Fruit fly (Drosophila melanogaster) whole organism, embryonic: Measurements from ENCODE around the gene kel.

Experiments
- Atf3 ChIP-seq: fragments of 200-800 bp; sonication (Bioruptor generic); optimal IDR thresholded peaks from 3 replicates; lab custom pipeline; 2016; ENCODE audit warnings: missing biosample characterization, missing genetic modification characterization
- Bteb2 ChIP-seq: fragments of 200-800 bp; sonication (Bioruptor generic); optimal IDR thresholded peaks from 2 replicates; lab custom pipeline; 2016; ENCODE audit warnings: missing biosample characterization, missing genetic modification characterization
- CG10979 ChIP-seq: fragments of 200-800 bp; sonication (Bioruptor generic); optimal IDR thresholded peaks from 2 replicates; lab custom pipeline; 2018; ENCODE audit warnings: missing biosample characterization, mild to moderate bottlenecking, missing genetic modification characterization, moderate library complexity
- CG11696 ChIP-seq: fragments of 200-800 bp; sonication (Bioruptor generic); IDR thresholded peaks from 2 replicates; pipeline ENCODE4 v1.3.6; 2022; ENCODE audit warnings: missing biosample characterization, missing genetic modification characterization
- CG15479 ChIP-seq: fragments of 200-800 bp; sonication (Bioruptor generic); optimal IDR thresholded peaks from 3 replicates; lab custom pipeline; 2019; ENCODE audit warnings: missing biosample characterization, mild to moderate bottlenecking, missing genetic modification characterization, moderate library complexity
- CG16779 ChIP-seq: fragments of 200-800 bp; sonication (Bioruptor generic); IDR thresholded peaks from 2 replicates; pipeline ENCODE4 v1.3.6; 2022; ENCODE audit warnings: missing biosample characterization, missing genetic modification characterization
- CG17568 ChIP-seq: fragments of 200-800 bp; sonication (Bioruptor generic); optimal IDR thresholded peaks from 2 replicates; lab custom pipeline; 2018; ENCODE audit warnings: missing biosample characterization, mild to moderate bottlenecking, missing genetic modification characterization, moderate library complexity
- CG30431 ChIP-seq: fragments of 200-800 bp; sonication (Bioruptor generic); optimal IDR thresholded peaks from 2 replicates; lab custom pipeline; 2017; ENCODE audit warnings: missing biosample characterization, missing genetic modification characterization
- CG31365 ChIP-seq: fragments of 200-800 bp; sonication (Bioruptor generic); optimal IDR thresholded peaks from 2 replicates; lab custom pipeline; 2018; ENCODE audit warnings: missing biosample characterization, mild to moderate bottlenecking, missing genetic modification characterization
- CG31441 ChIP-seq: fragments of 200-800 bp; sonication (Bioruptor generic); IDR thresholded peaks from 2 replicates; pipeline ENCODE4 v1.3.6; 2022; ENCODE audit warnings: missing biosample characterization, missing genetic modification characterization
- CG3163 ChIP-seq: fragments of 200-800 bp; sonication (Bioruptor generic); optimal IDR thresholded peaks from 3 replicates; lab custom pipeline; 2016; ENCODE audit warnings: missing biosample characterization, missing genetic modification characterization
- CG32772 ChIP-seq: fragments of 200-800 bp; sonication (Bioruptor generic); IDR thresholded peaks from 2 replicates; pipeline ENCODE4 v1.3.6; 2022; ENCODE audit warnings: missing biosample characterization, missing genetic modification characterization
- CG3838 ChIP-seq: fragments of 200-800 bp; sonication (Bioruptor generic); optimal IDR thresholded peaks from 3 replicates; lab custom pipeline; 2016; ENCODE audit warnings: missing biosample characterization, missing genetic modification characterization
- CG5953 ChIP-seq: fragments of 200-800 bp; sonication (Bioruptor generic); IDR thresholded peaks from 2 replicates; pipeline ENCODE4 v1.3.6; 2022; ENCODE audit warnings: missing biosample characterization, missing genetic modification characterization
- CG6683 ChIP-seq: fragments of 200-800 bp; sonication (Bioruptor generic); optimal IDR thresholded peaks from 2 replicates; lab custom pipeline; 2017; ENCODE audit warnings: missing biosample characterization, mild to moderate bottlenecking, missing genetic modification characterization, missing genetic modification reagents
- CG6854 ChIP-seq: fragments of 200-800 bp; sonication (Bioruptor generic); optimal IDR thresholded peaks from 3 replicates; lab custom pipeline; 2017; ENCODE audit warnings: missing biosample characterization, mild to moderate bottlenecking, missing genetic modification characterization
- CG7556 ChIP-seq: fragments of 200-800 bp; sonication (Bioruptor generic); optimal IDR thresholded peaks from 2 replicates; lab custom pipeline; 2017; ENCODE audit warnings: missing biosample characterization, mild to moderate bottlenecking, missing genetic modification characterization
- CG8359 ChIP-seq: fragments of 200-800 bp; sonication (Bioruptor generic); optimal IDR thresholded peaks from 2 replicates; lab custom pipeline; 2017; ENCODE audit warnings: missing biosample characterization, mild to moderate bottlenecking, missing genetic modification characterization, borderline replicate concordance
- CG9876 ChIP-seq: fragments of 200-800 bp; sonication (Bioruptor generic); optimal IDR thresholded peaks from 2 replicates; lab custom pipeline; 2016; ENCODE audit warnings: missing biosample characterization, missing genetic modification characterization
- CHES-1-like ChIP-seq: fragments of 200-800 bp; sonication (Bioruptor generic); optimal IDR thresholded peaks from 2 replicates; lab custom pipeline; 2016; ENCODE audit warnings: missing biosample characterization, missing genetic modification characterization
- Dad ChIP-seq: fragments of 200-800 bp; sonication (Bioruptor generic); optimal IDR thresholded peaks from 3 replicates; lab custom pipeline; 2016; ENCODE audit warnings: missing biosample characterization, missing genetic modification characterization
- Drgx ChIP-seq: fragments of 200-800 bp; sonication (Bioruptor generic); IDR thresholded peaks from 2 replicates; pipeline ENCODE4 v1.3.6; 2022; ENCODE audit warnings: missing biosample characterization, missing genetic modification characterization
- GATAe ChIP-seq: fragments of 200-800 bp; sonication (Bioruptor generic); conservative IDR thresholded peaks from 2 replicates; pipeline ENCODE4 v1.3.6; 2022; ENCODE audit warnings: missing biosample characterization, missing genetic modification characterization
- Jarid2 ChIP-seq: fragments of 200-800 bp; sonication (Bioruptor generic); optimal IDR thresholded peaks from 3 replicates; lab custom pipeline; 2017; ENCODE audit warnings: mild to moderate bottlenecking, missing biosample characterization, missing genetic modification reagents, missing genetic modification characterization
- Lhr ChIP-seq: fragments of 200-800 bp; sonication (Bioruptor generic); optimal IDR thresholded peaks from 3 replicates; lab custom pipeline; 2017; ENCODE audit warnings: mild to moderate bottlenecking, missing biosample characterization, missing genetic modification reagents, missing genetic modification characterization
- NC2β ChIP-seq: fragments of 200-800 bp; sonication (Bioruptor generic); optimal IDR thresholded peaks from 2 replicates; lab custom pipeline; 2016; ENCODE audit warnings: missing biosample characterization, missing genetic modification characterization
- Sox102F ChIP-seq: fragments of 200-800 bp; sonication (Bioruptor generic); optimal IDR thresholded peaks from 2 replicates; lab custom pipeline; 2018; ENCODE audit warnings: missing biosample characterization, mild to moderate bottlenecking, missing genetic modification characterization, moderate library complexity
- Vsx1 ChIP-seq: fragments of 200-800 bp; sonication (Bioruptor generic); optimal IDR thresholded peaks from 2 replicates; lab custom pipeline; 2017; ENCODE audit warnings: missing biosample characterization, mild to moderate bottlenecking, missing genetic modification characterization, missing genetic modification reagents
- ash1 ChIP-seq: fragments of 200-800 bp; sonication (Bioruptor generic); optimal IDR thresholded peaks from 2 replicates; lab custom pipeline; 2018; ENCODE audit warnings: missing biosample characterization, mild to moderate bottlenecking, missing genetic modification characterization
- chif ChIP-seq, 2 experiments: fragments of 200-800 bp; sonication (Bioruptor generic); optimal IDR thresholded peaks; 3 replicates each; lab custom pipeline; 2016; ENCODE audit warnings: missing biosample characterization in 2 of 2, missing genetic modification characterization in 2 of 2
- corto ChIP-seq: fragments of 200-800 bp; sonication (Bioruptor generic); optimal IDR thresholded peaks from 2 replicates; lab custom pipeline; 2016; ENCODE audit warnings: missing biosample characterization, mild to moderate bottlenecking, missing genetic modification characterization, moderate library complexity
- disco-r ChIP-seq: fragments of 200-800 bp; sonication (Bioruptor generic); optimal IDR thresholded peaks from 2 replicates; lab custom pipeline; 2016; ENCODE audit warnings: missing biosample characterization, missing genetic modification characterization
- eve ChIP-seq, 2 experiments: fragments of >200 bp; optimal IDR thresholded peaks; 2 replicates each; lab custom pipeline; 2017; ENCODE audit warnings: missing biosample characterization in 2 of 2, missing genetic modification characterization in 2 of 2
- fru ChIP-seq: fragments of >200 bp; optimal IDR thresholded peaks from 2 replicates; lab custom pipeline; 2017
- gem ChIP-seq: fragments of 200-800 bp; sonication (Bioruptor generic); optimal IDR thresholded peaks from 2 replicates; lab custom pipeline; 2019; ENCODE audit warnings: missing biosample characterization, mild to moderate bottlenecking, missing genetic modification characterization, moderate library complexity
- hkb ChIP-seq, 2 experiments: fragments of 200-800 bp in 1 of 2; fragments of >200 bp in 1 of 2; sonication (Bioruptor generic) in 1 of 2; IDR thresholded peaks in 1 of 2; optimal IDR thresholded peaks in 1 of 2; 2 replicates each; pipeline versions ENCODE4 v1.3.6 to Lab custom; 2017 to 2022; ENCODE audit warnings: missing biosample characterization in 1 of 2, missing genetic modification characterization in 1 of 2
- lola ChIP-seq, 3 experiments: fragments of >200 bp in 2 of 3; fragments of 200-800 bp in 1 of 3; sonication (Bioruptor generic) in 1 of 3; optimal IDR thresholded peaks; 2 replicates each; lab custom pipeline; 2017 to 2019; ENCODE audit warnings: missing biosample characterization in 3 of 3, missing genetic modification characterization in 3 of 3, mild to moderate bottlenecking in 1 of 3, moderate library complexity in 1 of 3
- mam ChIP-seq: fragments of 200-800 bp; sonication (Bioruptor generic); optimal IDR thresholded peaks from 3 replicates; lab custom pipeline; 2016; ENCODE audit warnings: missing biosample characterization, missing genetic modification characterization
- odd ChIP-seq: fragments of 200-800 bp; sonication (Bioruptor generic); optimal IDR thresholded peaks from 2 replicates; lab custom pipeline; 2017; ENCODE audit warnings: missing biosample characterization, mild to moderate bottlenecking, missing genetic modification characterization
- onecut ChIP-seq: fragments of 200-800 bp; sonication (Bioruptor generic); IDR thresholded peaks from 2 replicates; pipeline ENCODE4 v1.3.6; 2022; ENCODE audit warnings: missing biosample characterization, missing genetic modification characterization
- scrt ChIP-seq: fragments of 200-800 bp; sonication (Bioruptor generic); optimal IDR thresholded peaks from 2 replicates; lab custom pipeline; 2018; ENCODE audit warnings: missing biosample characterization, mild to moderate bottlenecking, missing genetic modification characterization, moderate library complexity
- seq ChIP-seq: fragments of 200-800 bp; sonication (Bioruptor generic); IDR thresholded peaks from 2 replicates; pipeline ENCODE4 v1.3.6; 2022; ENCODE audit warnings: missing biosample characterization, missing genetic modification characterization
- slou ChIP-seq: fragments of 200-800 bp; sonication (Bioruptor generic); optimal IDR thresholded peaks from 3 replicates; lab custom pipeline; 2016; ENCODE audit warnings: missing biosample characterization, missing genetic modification characterization
- tll ChIP-seq, 2 experiments: fragments of 200-800 bp in 1 of 2; fragments of >200 bp in 1 of 2; sonication (Bioruptor generic) in 1 of 2; optimal IDR thresholded peaks; 2 replicates each; lab custom pipeline; 2017 to 2019; ENCODE audit warnings: missing biosample characterization in 2 of 2, missing genetic modification characterization in 2 of 2, mild to moderate bottlenecking in 1 of 2, moderate library complexity in 1 of 2
- ttk ChIP-seq: fragments of 200-800 bp; sonication (Bioruptor generic); IDR thresholded peaks from 2 replicates; pipeline ENCODE4 v2.1.2; 2022; ENCODE audit warnings: missing biosample characterization, missing genetic modification characterization
- vfl ChIP-seq: fragments of 200-800 bp; sonication (Bioruptor generic); optimal IDR thresholded peaks from 2 replicates; lab custom pipeline; 2016; ENCODE audit warnings: missing biosample characterization, missing genetic modification characterization
- wdn ChIP-seq: fragments of 200-800 bp; sonication (Bioruptor generic); IDR thresholded peaks from 2 replicates; pipeline ENCODE4 v1.3.6; 2022; ENCODE audit warnings: missing biosample characterization, missing genetic modification characterization
- z ChIP-seq: fragments of 200-800 bp; sonication (Bioruptor generic); IDR thresholded peaks from 3 replicates; pipeline ENCODE4 v1.3.6; 2022; ENCODE audit warnings: missing biosample characterization, missing genetic modification characterization
- zen2 ChIP-seq: fragments of 200-800 bp; sonication (Bioruptor generic); IDR thresholded peaks from 3 replicates; pipeline ENCODE4 v1.3.6; 2022; ENCODE audit warnings: missing biosample characterization, missing genetic modification characterization; ENCODE audit not compliant: partially characterized antibody

Gene kel

dm6 chr2L:18184648-18185243 lies 46.9 kb upstream of the kel start, which contains the start of gene Ptp36E (continued):
- no peak for TF ChIP-seq lola (GFP tag; optimal IDR thresholded peaks at IDR 0.05; lab: Kevin White, UChicago)
- no peak for TF ChIP-seq CG9876 (GFP tag; lab: Kevin White, UChicago)
- TF ChIP-seq CG7556 = peak; percentile 93
- peak; percentile 82 for TF ChIP-seq CG6683 (GFP tag; lab: Kevin White, UChicago)
- TF ChIP-seq corto (GFP tag; lab: Kevin White, UChicago) = no peak
- TF ChIP-seq wdn = 0 out of 2 replicates have a peak, but pooled peaks have one; percentile 24
- TF ChIP-seq ttk = peak; percentile 75
- no peak for TF ChIP-seq disco-r (GFP tag; lab: Kevin White, UChicago)
- peak; percentile 91 for TF ChIP-seq CG31441
- TF ChIP-seq slou (GFP tag; lab: Kevin White, UChicago) = peak; percentile 75
- TF ChIP-seq CG30431 = no peak
- TF ChIP-seq CG8359 (GFP tag; lab: Kevin White, UChicago) = peak; percentile 49
- TF ChIP-seq vfl = peak; percentile 29
- peak in 1 of 2 experiments; percentile 83 for TF ChIP-seq eve (GFP tag; optimal IDR thresholded peaks at IDR 0.05; lab: Kevin White, UChicago)
- peak; percentile 49; the same call in 1 of the 2 replicates for TF ChIP-seq CG11696 (GFP tag; lab: Robert Waterston, UW)
- TF ChIP-seq CG6854 (GFP tag; lab: Kevin White, UChicago) = peak; percentile 83
- peak; percentile 94 for TF ChIP-seq gem (tag; lab: Kevin White, UChicago)
- no peak for TF ChIP-seq CG10979
- TF ChIP-seq CG31365 (tag; lab: Kevin White, UChicago) = no peak
- TF ChIP-seq Drgx = peak; percentile 85
- peak; percentile 76 for TF ChIP-seq seq (GFP tag; lab: Robert Waterston, UW)
- peak; percentile 43; the same call in 1 of the 2 replicates for TF ChIP-seq CG5953 (GFP tag; lab: Robert Waterston, UW)
- no peak for TF ChIP-seq NC2β
- peak; percentile 78 for TF ChIP-seq Vsx1 (GFP tag; lab: Kevin White, UChicago)
- 0 out of 2 replicates have a peak, but pooled peaks have one; percentile 46 for TF ChIP-seq CG16779 (GFP tag; lab: Robert Waterston, UW)
- peak; percentile 81 for TF ChIP-seq CG32772 (GFP tag; lab: Robert Waterston, UW)
- TF ChIP-seq z (GFP tag; lab: Robert Waterston, UW) = no peak
- no peak for TF ChIP-seq fru (lab: Kevin White, UChicago)
- TF ChIP-seq ash1 = no peak
- peak; percentile 49 for TF ChIP-seq odd (GFP tag; lab: Kevin White, UChicago)
- TF ChIP-seq CG3163 = no peak
- TF ChIP-seq CG3838 (GFP tag; lab: Kevin White, UChicago) = no peak
- no peak for TF ChIP-seq GATAe
- peak; percentile 57 for TF ChIP-seq mam (GFP tag; lab: Kevin White, UChicago)
- no peak for TF ChIP-seq hkb (optimal IDR thresholded peaks at IDR 0.05; lab: Kevin White, UChicago)
- TF ChIP-seq hkb (GFP tag; IDR thresholded peaks at IDR 0.05; lab: Robert Waterston, UW) = peak; percentile 90
- TF ChIP-seq CG17568 (GFP tag; lab: Kevin White, UChicago) = peak; percentile 65
- TF ChIP-seq onecut = peak; percentile 81
- no peak for TF ChIP-seq tll (GFP tag; optimal IDR thresholded peaks at IDR 0.05; lab: Kevin White, UChicago)
- TF ChIP-seq CG15479 = no peak
- no peak for TF ChIP-seq CHES-1-like (GFP tag; lab: Kevin White, UChicago)
- peak; percentile 15 for TF ChIP-seq Bteb2 (GFP tag; lab: Kevin White, UChicago)
- peak; percentile 77 for TF ChIP-seq scrt (GFP tag; lab: Kevin White, UChicago)
- no peak for TF ChIP-seq zen2 (GFP tag; lab: Robert Waterston, UW)
- peak; percentile 22 to 41 for TF ChIP-seq chif (GFP tag; optimal IDR thresholded peaks at IDR 0.05; lab: Kevin White, UChicago)
- TF ChIP-seq Sox102F = peak; percentile 87
- no peak for TF ChIP-seq Dad
- peak; percentile 55 for TF ChIP-seq Jarid2 (GFP tag; lab: Kevin White, UChicago)
- peak; percentile 15 for TF ChIP-seq Lhr (GFP tag; lab: Kevin White, UChicago)
- TF ChIP-seq Atf3 (GFP tag; lab: Kevin White, UChicago) = no peak
